Worm (Caenorhabditis elegans) whole organism, young adult: ENCODE results near the gene C39D10.5.

Experiments used
- F33H1.4 ChIP-seq: fragments of 200-800 bp; sonication (Bioruptor generic); IDR thresholded peaks from 2 replicates; pipeline ENCODE4 v1.3.6; 2022; ENCODE audit warnings: missing genetic modification reagents, missing genetic modification characterization, missing compliant biosample characterization
- aptf-3 ChIP-seq: fragments of 200-800 bp; sonication (Bioruptor generic); IDR thresholded peaks from 2 replicates; pipeline ENCODE4 v1.3.6; 2022; ENCODE audit warnings: missing genetic modification characterization, missing compliant biosample characterization
- attf-6 ChIP-seq: fragments of 200-800 bp; sonication (Bioruptor generic); IDR thresholded peaks from 2 replicates; pipeline ENCODE4 v1.3.6; 2022; ENCODE audit warnings: missing genetic modification reagents, missing genetic modification characterization, missing compliant biosample characterization
- ccch-3 ChIP-seq: fragments of 200-800 bp; sonication (Bioruptor generic); optimal IDR thresholded peaks from 2 replicates; lab custom pipeline; 2018; ENCODE audit warnings: mild to moderate bottlenecking, missing genetic modification characterization, missing compliant biosample characterization
- dpl-1 ChIP-seq: fragments of 150-350 bp; optimal IDR thresholded peaks from 2 replicates; lab custom pipeline; 2014; ENCODE audit warnings: missing biosample characterization, missing genetic modification reagents, missing genetic modification characterization
- lsl-1 ChIP-seq: fragments of 200-800 bp; sonication (Bioruptor generic); optimal IDR thresholded peaks from 2 replicates; lab custom pipeline; 2018; ENCODE audit warnings: mild to moderate bottlenecking, missing genetic modification characterization, moderate library complexity, missing compliant biosample characterization
- madf-8 ChIP-seq: fragments of 200-800 bp; sonication (Bioruptor generic); conservative IDR thresholded peaks from 2 replicates; pipeline ENCODE4 v1.3.6; 2022; ENCODE audit warnings: missing genetic modification reagents, missing genetic modification characterization, missing compliant biosample characterization
- mxl-1 ChIP-seq: sonication (generic microtip); optimal IDR thresholded peaks from 2 replicates; lab custom pipeline; 2016; ENCODE audit warnings: missing genetic modification characterization, missing compliant biosample characterization
- pha-4 ChIP-seq: fragments of 150-350 bp; sonication (generic microtip); optimal IDR thresholded peaks from 2 replicates; lab custom pipeline; 2014; ENCODE audit warnings: missing biosample characterization, missing genetic modification reagents, missing genetic modification characterization
- snpc-4 ChIP-seq, 5 experiments: fragments of 150-350 bp in 1 of 5; sonication (generic microtip) in 4 of 5; optimal IDR thresholded peaks; 2 replicates each; lab custom pipeline; 2014 to 2018; ENCODE audit warnings: missing genetic modification characterization in 5 of 5, missing biosample characterization in 3 of 5, antibody characterized with exemption in 2 of 5, mild to moderate bottlenecking in 2 of 5, missing compliant biosample characterization in 2 of 5, missing genotype in 2 of 5, moderate library complexity in 2 of 5, missing genetic modification reagents in 1 of 5
- tbx-9 ChIP-seq: sonication (generic microtip); optimal IDR thresholded peaks from 2 replicates; lab custom pipeline; 2016; ENCODE audit warnings: borderline replicate concordance, missing genetic modification characterization, inconsistent platforms, missing compliant biosample characterization
- unc-62 ChIP-seq: fragments of 150-350 bp; optimal IDR thresholded peaks from 2 replicates; lab custom pipeline; 2014; ENCODE audit warnings: missing biosample characterization, missing genetic modification reagents, missing genetic modification characterization

DNA sequence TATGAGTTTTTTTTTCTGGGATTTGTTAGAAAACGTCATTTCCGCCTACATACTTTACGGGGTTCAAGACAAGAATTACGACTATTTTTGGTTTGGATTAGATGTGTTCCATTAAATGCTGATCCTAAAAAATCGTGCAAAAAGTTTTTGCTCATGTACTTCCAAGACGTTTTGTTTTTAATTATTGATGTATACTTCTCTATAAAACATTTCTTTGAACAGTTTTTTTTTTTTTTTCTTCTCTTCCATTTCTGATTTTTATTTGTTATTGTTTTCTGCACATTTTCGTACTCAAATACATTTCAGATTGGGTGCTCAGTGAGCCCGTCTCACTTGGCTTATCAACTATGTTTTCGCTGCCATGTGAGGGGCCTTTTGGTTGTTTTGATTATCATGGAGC lies 10.8 kb upstream of the C39D10.5 start, which contains the start of gene C39D10.11:
- TF ChIP-seq pha-4 (tag; lab: Kevin White, UChicago) = no peak
- no peak for TF ChIP-seq dpl-1 (GFP tag; lab: Kevin White, UChicago)
- TF ChIP-seq ccch-3 (GFP tag; lab: Kevin White, UChicago) = no peak
- no peak for TF ChIP-seq unc-62
- no peak for TF ChIP-seq snpc-4 (GFP tag; optimal IDR thresholded peaks at IDR 0.05; lab: Kevin White, UChicago)
- no peak for TF ChIP-seq snpc-4 (tag; optimal IDR thresholded peaks at IDR 0.05; lab: Kevin White, UChicago)
- TF ChIP-seq aptf-3 (GFP tag; lab: Robert Waterston, UW) = no peak
- no peak for TF ChIP-seq mxl-1 (tag; lab: Kevin White, UChicago)
- TF ChIP-seq lsl-1 = no peak
- no peak for TF ChIP-seq attf-6
- no peak for TF ChIP-seq tbx-9 (tag; lab: Kevin White, UChicago)
- no peak for TF ChIP-seq F33H1.4 (GFP tag; lab: Robert Waterston, UW)
- no peak for TF ChIP-seq madf-8 (GFP tag; lab: Robert Waterston, UW)
